Worm (Caenorhabditis elegans) whole organism, young adult: ENCODE data around the gene C31E10.5.
A peak's percentile ranks its signal among the peaks of the same experiment; 100 is the strongest.

Experiments
- Y53F4B.3 ChIP-seq: fragments of 200-800 bp; sonication (Bioruptor generic); IDR thresholded peaks from 2 replicates; pipeline ENCODE4 v1.3.6; 2022; ENCODE audit warnings: missing genetic modification reagents, missing genetic modification characterization, missing compliant biosample characterization
- ama-1 ChIP-seq, 3 experiments: fragments of 150-350 bp in 1 of 3; sonication (generic microtip) in 2 of 3; optimal IDR thresholded peaks; 2 replicates each; lab custom pipeline; 2014 to 2018; ENCODE audit warnings: missing biosample characterization in 2 of 3, missing genetic modification characterization in 2 of 3, missing genetic modification reagents in 2 of 3
- dox-1 ChIP-seq: fragments of 200-800 bp; sonication (Bioruptor generic); IDR thresholded peaks from 2 replicates; pipeline ENCODE4 v1.3.6; 2022; ENCODE audit warnings: missing genetic modification reagents, missing genetic modification characterization, missing compliant biosample characterization
- nfya-1 ChIP-seq: sonication (generic microtip); optimal IDR thresholded peaks from 2 replicates; lab custom pipeline; 2017; ENCODE audit warnings: antibody characterized with exemption, missing compliant biosample characterization, missing genetic modification characterization, borderline replicate concordance; ENCODE audit not compliant: insufficient read depth
- nhr-90 ChIP-seq: sonication (generic microtip); optimal IDR thresholded peaks from 2 replicates; lab custom pipeline; 2016; ENCODE audit warnings: missing genotype, mild to moderate bottlenecking, missing genetic modification characterization, missing compliant biosample characterization
- pha-4 ChIP-seq: fragments of 150-350 bp; sonication (generic microtip); optimal IDR thresholded peaks from 2 replicates; lab custom pipeline; 2014; ENCODE audit warnings: missing biosample characterization, missing genetic modification reagents, missing genetic modification characterization
- snpc-4 ChIP-seq, 5 experiments: fragments of 150-350 bp in 1 of 5; sonication (generic microtip) in 4 of 5; optimal IDR thresholded peaks; 2 replicates each; lab custom pipeline; 2014 to 2018; ENCODE audit warnings: missing genetic modification characterization in 5 of 5, missing biosample characterization in 3 of 5, antibody characterized with exemption in 2 of 5, mild to moderate bottlenecking in 2 of 5, missing compliant biosample characterization in 2 of 5, missing genotype in 2 of 5, moderate library complexity in 2 of 5, missing genetic modification reagents in 1 of 5
- tlf-1 ChIP-seq: fragments of 200-800 bp; sonication (Bioruptor generic); optimal IDR thresholded peaks from 2 replicates; lab custom pipeline; 2018; ENCODE audit warnings: mild to moderate bottlenecking, missing genetic modification characterization, missing compliant biosample characterization
- unc-130 ChIP-seq: sonication (generic microtip); optimal IDR thresholded peaks from 2 replicates; lab custom pipeline; 2016; ENCODE audit warnings: missing genetic modification reagents, missing genetic modification characterization, missing compliant biosample characterization

DNA sequence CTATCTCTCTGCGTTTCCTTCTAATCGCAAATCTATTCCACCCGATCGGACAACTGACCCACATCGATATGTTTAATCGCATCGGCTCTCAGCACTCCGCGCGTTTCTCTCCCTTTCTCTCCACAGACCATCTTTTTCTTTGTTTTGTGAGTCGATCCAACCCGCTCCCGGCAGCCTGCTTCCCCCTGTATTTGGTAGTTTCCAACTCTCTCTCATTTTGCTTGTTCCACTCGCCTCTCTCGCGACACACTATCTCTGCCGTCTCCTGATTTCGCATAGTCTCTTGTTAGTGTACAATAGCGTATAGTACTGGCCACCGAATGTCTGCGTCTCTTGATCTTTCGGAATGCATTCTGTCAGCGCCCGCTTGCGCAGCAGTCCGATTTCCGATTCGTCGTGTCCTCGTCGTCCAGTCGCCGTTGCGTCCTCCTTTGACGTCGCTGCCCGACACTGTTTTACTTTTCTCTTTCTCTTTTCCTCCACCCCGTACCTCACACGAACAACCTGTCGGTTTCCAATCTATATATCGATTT is 44.9 kb downstream of the C31E10.5 start:
- TF ChIP-seq Y53F4B.3 (no peak), unc-130 (GFP tag; lab: Kevin White, UChicago) (no peak), ama-1 (optimal IDR thresholded peaks at IDR 0.05; lab: Kevin White, UChicago) (no peak), ama-1 (GFP tag; optimal IDR thresholded peaks at IDR 0.05; lab: Kevin White, UChicago) (no peak), nfya-1 (tag; lab: Kevin White, UChicago) (no peak), nhr-90 (tag; lab: Kevin White, UChicago) (no peak), dox-1 (GFP tag; lab: Robert Waterston, UW) (0 out of 2 replicates have a peak, but pooled peaks have one; percentile 46), pha-4 (tag; lab: Kevin White, UChicago) (no peak), snpc-4 (GFP tag; optimal IDR thresholded peaks at IDR 0.05; lab: Kevin White, UChicago) (no peak), snpc-4 (tag; optimal IDR thresholded peaks at IDR 0.05; lab: Kevin White, UChicago) (peak in 1 of 4 experiments; percentile 34), tlf-1 (GFP tag; lab: Kevin White, UChicago) (no peak)
